Worm (Caenorhabditis elegans): ENCODE results near the gene T21H3.1.

T21H3.1 gene

ce11 chrV:1170591-1170990 lies 5.9 kb upstream of the T21H3.1 start:
- TF ChIP-seq tbx-2 (tag; optimal IDR thresholded peaks at IDR 0.05) (no peak), lsy-2 (tag; optimal IDR thresholded peaks at IDR 0.05) (no peak), lin-14 (GFP tag; optimal IDR thresholded peaks at IDR 0.05) (no peak)

- TF ChIP-seq efl-1 (optimal IDR thresholded peaks at IDR 0.05) (no peak), efl-1 (GFP tag; optimal IDR thresholded peaks at IDR 0.05 in 1 of 2) (peak in 1 of 2 experiments; percentile 46), ceh-8 (GFP tag; optimal IDR thresholded peaks at IDR 0.05) (no peak), F16B12.6 (tag; optimal IDR thresholded peaks at IDR 0.05) (no peak), lin-35 (GFP tag; optimal IDR thresholded peaks at IDR 0.05) (no peak), C16A3.4 (tag; optimal IDR thresholded peaks at IDR 0.05) (no peak), nhr-11 (tag; optimal IDR thresholded peaks at IDR 0.05) (no peak)
Observed at ce11 chrV:1179279-1179678, 2.8 kb downstream of the T21H3.1 start, which contains the start of gene F25A2.1. F25A2.1 (plus strand) TSS chrV:1179579.

DNA sequence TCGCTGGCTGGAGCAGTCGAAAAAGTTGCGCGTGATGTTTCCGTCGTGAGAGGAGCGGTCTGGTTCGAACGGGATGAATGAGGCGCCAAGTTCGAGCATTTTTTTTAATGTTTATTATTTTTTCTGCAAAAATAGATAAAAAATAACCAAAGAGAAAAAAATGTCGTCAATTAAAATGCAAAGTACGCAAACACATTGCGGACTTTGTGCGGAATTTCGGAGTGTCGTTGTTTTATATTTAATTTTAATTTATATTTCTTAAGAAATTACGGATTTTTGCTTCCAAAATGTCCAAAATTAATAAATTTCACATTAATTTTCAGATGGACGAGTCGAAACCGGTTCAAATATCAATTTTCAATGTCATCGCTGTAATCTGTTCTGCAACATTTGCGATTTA lies 19.5 kb downstream of the T21H3.1 start, which contains the start of the genes wrb-1 and Y50D4A.4:
Gene wrb-1 (plus strand): TSS at position 78 of the 400 bp plus-strand sequence.
Gene Y50D4A.4 (minus strand): TSS at position 133 of the 400 bp plus-strand sequence.
- TF ChIP-seq isw-1 (GFP tag; IDR thresholded peaks at IDR 0.05) = peak; percentile 52
- peak; percentile 37 for TF ChIP-seq C04F5.9 (tag; optimal IDR thresholded peaks at IDR 0.05)
- no peak for TF ChIP-seq sup-37 (GFP tag; optimal IDR thresholded peaks at IDR 0.05)
- TF ChIP-seq lir-3 (tag; optimal IDR thresholded peaks at IDR 0.05; ENCODE audit: poor library complexity) = no peak
- TF ChIP-seq alr-1 (tag; optimal IDR thresholded peaks at IDR 0.05; ENCODE audit: borderline replicate concordance) = no peak
- TF ChIP-seq ceh-82 (tag; optimal IDR thresholded peaks at IDR 0.05) = peak; percentile 52 to 71 (median 70)
- TF ChIP-seq ztf-11 (tag; optimal IDR thresholded peaks at IDR 0.05) = peak in 1 of 2 experiments; percentile 22
- peak; percentile 17 for TF ChIP-seq ceh-90 (tag; optimal IDR thresholded peaks at IDR 0.05)
- no peak for TF ChIP-seq nhr-85 (tag)
- TF ChIP-seq ceh-88 (GFP tag; IDR thresholded peaks at IDR 0.05) = no peak
- peak; percentile 83 for TF ChIP-seq nhr-20 (tag; optimal IDR thresholded peaks at IDR 0.05)
- TF ChIP-seq aha-1 (tag; optimal IDR thresholded peaks at IDR 0.05) = no peak
- peak; percentile 73 for TF ChIP-seq snpc-4 (tag; optimal IDR thresholded peaks at IDR 0.05)
- no peak for TF ChIP-seq fkh-10 (GFP tag; optimal IDR thresholded peaks at IDR 0.05)
- no peak for TF ChIP-seq ceh-63 (GFP tag; optimal IDR thresholded peaks at IDR 0.05)
- TF ChIP-seq dsc-1 (tag; optimal IDR thresholded peaks at IDR 0.05) = peak; percentile 75
- no peak for TF ChIP-seq tlp-1 (tag; optimal IDR thresholded peaks at IDR 0.05)
- TF ChIP-seq elt-3 (tag; optimal IDR thresholded peaks at IDR 0.05) = peak in 2 of 6 experiments; percentile 41 to 72
- TF ChIP-seq zag-1 (tag; optimal IDR thresholded peaks at IDR 0.05) = no peak
- no peak for TF ChIP-seq hpl-2 (GFP tag; optimal IDR thresholded peaks at IDR 0.05)
- peak; percentile 95 for TF ChIP-seq unc-130 (tag; optimal IDR thresholded peaks at IDR 0.05)
- no peak for TF ChIP-seq nhr-11 (tag; optimal IDR thresholded peaks at IDR 0.05)
- TF ChIP-seq nhr-84 (tag; optimal IDR thresholded peaks at IDR 0.05) = no peak
- no peak for TF ChIP-seq mdl-1 (tag; optimal IDR thresholded peaks at IDR 0.05)
- no peak for TF ChIP-seq sptf-1 (tag; optimal IDR thresholded peaks at IDR 0.05)
- TF ChIP-seq elt-2 (tag; optimal IDR thresholded peaks at IDR 0.05) = no peak
- no peak for TF ChIP-seq egl-27 (tag; optimal IDR thresholded peaks at IDR 0.05)
- no peak for TF ChIP-seq hlh-4 (tag; optimal IDR thresholded peaks at IDR 0.05)
- TF ChIP-seq egl-13 (tag; optimal IDR thresholded peaks at IDR 0.05) = peak; percentile 64
- TF ChIP-seq vab-15 (tag; optimal IDR thresholded peaks at IDR 0.05) = no peak
- no peak for TF ChIP-seq lin-13 (GFP tag; optimal IDR thresholded peaks at IDR 0.05)
- no peak for TF ChIP-seq nhr-12 (tag; optimal IDR thresholded peaks at IDR 0.05)
- TF ChIP-seq sox-4 (tag; optimal IDR thresholded peaks at IDR 0.05) = peak; percentile 1
- peak; percentile 80 to 82 for TF ChIP-seq lin-35 (GFP tag; optimal IDR thresholded peaks at IDR 0.05)
- TF ChIP-seq unc-98 (GFP tag; IDR thresholded peaks at IDR 0.05) = no peak
- TF ChIP-seq efl-3 (GFP tag; optimal IDR thresholded peaks at IDR 0.05) = no peak
- peak; percentile 69 for TF ChIP-seq nhr-19 (GFP tag; conservative IDR thresholded peaks at IDR 0.05)
- TF ChIP-seq ets-5 (GFP tag; IDR thresholded peaks at IDR 0.05) = no peak
- peak; percentile 80 to 85 for TF ChIP-seq lsy-2 (tag; optimal IDR thresholded peaks at IDR 0.05)
- TF ChIP-seq nhr-77 (tag; optimal IDR thresholded peaks at IDR 0.05) = no peak
- no peak for TF ChIP-seq rnt-1 (tag; optimal IDR thresholded peaks at IDR 0.05)
- TF ChIP-seq jun-1 (tag; optimal IDR thresholded peaks at IDR 0.05) = peak; percentile 5
- peak; percentile 93 for TF ChIP-seq F16B12.6 (tag; optimal IDR thresholded peaks at IDR 0.05)

Data from whole organism, L1 larva.